Worm (Caenorhabditis elegans) whole organism, early embryonic: ENCODE data around the gene tag-267.

Source experiments
- F13C5.2 ChIP-seq: sonication (generic microtip); optimal IDR thresholded peaks from 2 replicates; lab custom pipeline; 2017; ENCODE audit warnings: mild to moderate bottlenecking, missing genetic modification characterization, inconsistent platforms, missing compliant biosample characterization
- aly-1 ChIP-seq: sonication (generic microtip); optimal IDR thresholded peaks from 2 replicates; lab custom pipeline; 2016; ENCODE audit warnings: missing genetic modification characterization, missing compliant biosample characterization
- ama-1 ChIP-seq: fragments of 150-350 bp; optimal IDR thresholded peaks from 2 replicates; lab custom pipeline; 2014
- ceh-36 ChIP-seq: sonication (generic microtip); optimal IDR thresholded peaks from 2 replicates; lab custom pipeline; 2016; ENCODE audit warnings: missing genetic modification characterization, inconsistent platforms, missing compliant biosample characterization
- ets-7 ChIP-seq: sonication (generic microtip); optimal IDR thresholded peaks from 2 replicates; lab custom pipeline; 2016; ENCODE audit warnings: missing genotype, missing genetic modification characterization, missing compliant biosample characterization
- flt-1 ChIP-seq: fragments of 200-800 bp; sonication (Bioruptor generic); IDR thresholded peaks from 2 replicates; pipeline ENCODE4 v1.3.6; 2022; ENCODE audit warnings: missing genetic modification characterization, missing compliant biosample characterization
- hmbx-1 ChIP-seq: sonication (generic microtip); optimal IDR thresholded peaks from 2 replicates; lab custom pipeline; 2016; ENCODE audit warnings: mild to moderate bottlenecking, missing genetic modification characterization, missing compliant biosample characterization
- pes-1 ChIP-seq: fragments of 200-800 bp; sonication (Bioruptor generic); IDR thresholded peaks from 2 replicates; pipeline ENCODE4 v1.3.6; 2022; ENCODE audit warnings: missing genetic modification reagents, missing genetic modification characterization, missing compliant biosample characterization
- scrt-1 ChIP-seq: fragments of 200-800 bp; sonication (Bioruptor generic); IDR thresholded peaks from 2 replicates; pipeline ENCODE4 v1.3.6; 2022; ENCODE audit warnings: missing genetic modification characterization, missing compliant biosample characterization
- sea-1 ChIP-seq: fragments of 200-800 bp; sonication (Bioruptor generic); conservative IDR thresholded peaks from 2 replicates; pipeline ENCODE4 v1.3.6; 2022; ENCODE audit warnings: missing genetic modification characterization, missing compliant biosample characterization
- tbx-11 ChIP-seq: fragments of 200-800 bp; sonication (Bioruptor generic); IDR thresholded peaks from 2 replicates; pipeline ENCODE4 v1.3.6; 2022; ENCODE audit warnings: missing genetic modification characterization, missing compliant biosample characterization
- tbx-37 ChIP-seq: fragments of 200-800 bp; sonication (Bioruptor generic); conservative IDR thresholded peaks from 2 replicates; pipeline ENCODE4 v1.3.6; 2022; ENCODE audit warnings: missing genetic modification reagents, missing genetic modification characterization, missing compliant biosample characterization
- tra-4 ChIP-seq: sonication (generic microtip); optimal IDR thresholded peaks from 2 replicates; lab custom pipeline; 2017; ENCODE audit warnings: missing genetic modification characterization, missing compliant biosample characterization

- no peak for TF ChIP-seq ama-1 (lab: Kevin White, UChicago)
- no peak for TF ChIP-seq tbx-37
- TF ChIP-seq scrt-1 (GFP tag; lab: Robert Waterston, UW), result no peak
- no peak for TF ChIP-seq sea-1 (GFP tag; lab: Robert Waterston, UW)
- TF ChIP-seq tra-4 (tag; lab: Kevin White, UChicago), result no peak
- no peak for TF ChIP-seq hmbx-1
- no peak for TF ChIP-seq tbx-11 (GFP tag; lab: Robert Waterston, UW)
- no peak for TF ChIP-seq aly-1
- no peak for TF ChIP-seq pes-1
- no peak for TF ChIP-seq ets-7 (tag; lab: Kevin White, UChicago)
- TF ChIP-seq F13C5.2, result no peak
- no peak for TF ChIP-seq ceh-36
- TF ChIP-seq flt-1 (GFP tag; lab: Robert Waterston, UW), result no peak
Measured at ce11 chrIII:595449-595848, 45.1 kb upstream of the tag-267 start.
